Worm (Caenorhabditis elegans): Measurements from ENCODE around the gene ZK177.3.

ce11 chrII:5554788-5555187 lies 39.1 kb downstream of the ZK177.3 start:
- TF ChIP-seq F23B12.7 (tag; optimal IDR thresholded peaks at IDR 0.05; ENCODE audit: insufficient read depth) (no peak), lsl-1 (GFP tag; optimal IDR thresholded peaks at IDR 0.05) (no peak), unc-130 (GFP tag; optimal IDR thresholded peaks at IDR 0.05) (no peak), T07F8.4 (tag; optimal IDR thresholded peaks at IDR 0.05) (no peak), unc-62 (GFP tag; optimal IDR thresholded peaks at IDR 0.05) (peak; percentile 11), somi-1 (GFP tag; optimal IDR thresholded peaks at IDR 0.05) (no peak), attf-6 (GFP tag; IDR thresholded peaks at IDR 0.05) (no peak), bed-1 (GFP tag; IDR thresholded peaks at IDR 0.05) (no peak)
